Fruit fly (Drosophila melanogaster) whole organism, pupa: ENCODE results near the gene lectin-33A.
A peak's percentile ranks its signal among the peaks of the same experiment; 100 is the strongest.

Source experiments
- CG10348 ChIP-seq: fragments of 200-800 bp; sonication (Bioruptor generic); IDR thresholded peaks from 2 replicates; pipeline ENCODE4 v1.3.6; 2022; ENCODE audit warnings: missing biosample characterization, missing genetic modification characterization
- CG4496 ChIP-seq: fragments of 200-800 bp; sonication (Bioruptor generic); IDR thresholded peaks from 3 replicates; pipeline ENCODE4 v1.3.6; 2022; ENCODE audit warnings: missing biosample characterization, missing genetic modification characterization
- CG8159 ChIP-seq: fragments of 200-800 bp; sonication (Bioruptor generic); optimal IDR thresholded peaks from 3 replicates; lab custom pipeline; 2018; ENCODE audit warnings: missing biosample characterization, mild to moderate bottlenecking, missing genetic modification characterization, moderate library complexity

dm6 chr2L:11021606-11022005 is 19.7 kb downstream of the lectin-33A start:
- TF ChIP-seq CG8159 (peak; percentile 44), CG4496 (GFP tag; lab: Robert Waterston, UW) (no peak), CG10348 (GFP tag; lab: Robert Waterston, UW) (no peak)
